Fruit fly (Drosophila melanogaster) whole organism, embryonic: Measurements from ENCODE around the gene Jhbp11.

Source experiments
- ATbp ChIP-seq: fragments of 200-800 bp; sonication (Bioruptor generic); optimal IDR thresholded peaks from 2 replicates; lab custom pipeline; 2017; ENCODE audit warnings: missing biosample characterization, mild to moderate bottlenecking, missing genetic modification characterization, missing genetic modification reagents
- Awh ChIP-seq: fragments of 200-800 bp; sonication (Bioruptor generic); IDR thresholded peaks from 2 replicates; pipeline ENCODE4, ENCODE4 v1.3.6; 2022; ENCODE audit warnings: missing biosample characterization, missing genetic modification characterization
- CG10431 ChIP-seq: fragments of 200-800 bp; sonication (Bioruptor generic); optimal IDR thresholded peaks from 3 replicates; lab custom pipeline; 2018; ENCODE audit warnings: missing biosample characterization, mild to moderate bottlenecking, missing genetic modification characterization
- CG10543 ChIP-seq: fragments of 200-800 bp; sonication (Bioruptor generic); optimal IDR thresholded peaks from 3 replicates; lab custom pipeline; 2017; ENCODE audit warnings: missing biosample characterization, mild to moderate bottlenecking, missing genetic modification characterization, moderate library complexity
- CG10654 ChIP-seq: fragments of 200-800 bp; sonication (Bioruptor generic); optimal IDR thresholded peaks from 2 replicates; lab custom pipeline; 2016; ENCODE audit warnings: missing biosample characterization, missing genetic modification characterization
- CG11398 ChIP-seq: fragments of 200-800 bp; sonication (Bioruptor generic); optimal IDR thresholded peaks from 2 replicates; lab custom pipeline; 2016; ENCODE audit warnings: missing biosample characterization, missing genetic modification characterization
- CG15073 ChIP-seq: fragments of 200-800 bp; sonication (Bioruptor generic); optimal IDR thresholded peaks from 2 replicates; lab custom pipeline; 2016; ENCODE audit warnings: missing biosample characterization, missing genetic modification characterization
- CG15514 ChIP-seq: fragments of 200-800 bp; sonication (Bioruptor generic); optimal IDR thresholded peaks from 3 replicates; lab custom pipeline; 2017; ENCODE audit warnings: missing biosample characterization, missing genetic modification characterization, mild to moderate bottlenecking, moderate library complexity, missing genetic modification reagents
- CG16815 ChIP-seq: fragments of 200-800 bp; sonication (Bioruptor generic); optimal IDR thresholded peaks from 3 replicates; lab custom pipeline; 2017; ENCODE audit warnings: missing biosample characterization, mild to moderate bottlenecking, missing genetic modification characterization
- CG17912 ChIP-seq: fragments of 200-800 bp; sonication (Bioruptor generic); optimal IDR thresholded peaks from 2 replicates; lab custom pipeline; 2018; ENCODE audit warnings: missing biosample characterization, mild to moderate bottlenecking, missing genetic modification characterization
- CG18011 ChIP-seq: fragments of 200-800 bp; sonication (Bioruptor generic); optimal IDR thresholded peaks from 2 replicates; lab custom pipeline; 2017; ENCODE audit warnings: missing biosample characterization, missing genetic modification characterization, mild to moderate bottlenecking, moderate library complexity, missing genotype
- CG1832 ChIP-seq: fragments of 200-800 bp; sonication (Bioruptor generic); optimal IDR thresholded peaks from 2 replicates; lab custom pipeline; 2017; ENCODE audit warnings: missing biosample characterization, mild to moderate bottlenecking, missing genetic modification characterization, inconsistent platforms
- CG2712 ChIP-seq: fragments of 200-800 bp; optimal IDR thresholded peaks from 3 replicates; lab custom pipeline; 2019; ENCODE audit warnings: missing biosample characterization, mild to moderate bottlenecking, missing genetic modification characterization, moderate library complexity
- CG30431 ChIP-seq: fragments of 200-800 bp; sonication (Bioruptor generic); optimal IDR thresholded peaks from 2 replicates; lab custom pipeline; 2017; ENCODE audit warnings: missing biosample characterization, missing genetic modification characterization
- CG4404 ChIP-seq: fragments of 200-800 bp; sonication (Bioruptor generic); IDR thresholded peaks from 2 replicates; pipeline ENCODE4 v1.3.6; 2022; ENCODE audit warnings: missing biosample characterization, missing genetic modification characterization
- CG8281 ChIP-seq: fragments of 200-800 bp; sonication (Bioruptor generic); optimal IDR thresholded peaks from 2 replicates; lab custom pipeline; 2018; ENCODE audit warnings: missing biosample characterization, mild to moderate bottlenecking, missing genetic modification characterization, moderate library complexity
- CG8388 ChIP-seq: fragments of 200-800 bp; sonication (Bioruptor generic); optimal IDR thresholded peaks from 2 replicates; lab custom pipeline; 2019; ENCODE audit warnings: missing biosample characterization, mild to moderate bottlenecking, missing genetic modification characterization, moderate library complexity
- CG9932 ChIP-seq: fragments of 200-800 bp; sonication (Bioruptor generic); IDR thresholded peaks from 2 replicates; pipeline ENCODE4 v1.3.6; 2022; ENCODE audit warnings: missing biosample characterization, missing genetic modification characterization
- CHES-1-like ChIP-seq: fragments of 200-800 bp; sonication (Bioruptor generic); optimal IDR thresholded peaks from 2 replicates; lab custom pipeline; 2016; ENCODE audit warnings: missing biosample characterization, missing genetic modification characterization
- D ChIP-seq, 2 experiments: fragments of 200-800 bp in 1 of 2; fragments of >200 bp in 1 of 2; sonication (Bioruptor generic) in 1 of 2; optimal IDR thresholded peaks; 2 replicates in 1 of 2; 3 replicates in 1 of 2; lab custom pipeline; 2017; ENCODE audit warnings: mild to moderate bottlenecking in 1 of 2, missing biosample characterization in 1 of 2, missing genetic modification characterization in 1 of 2, missing genetic modification reagents in 1 of 2
- H15 ChIP-seq: fragments of 200-800 bp; sonication (Bioruptor generic); IDR thresholded peaks from 3 replicates; pipeline ENCODE4 v1.3.6; 2022; ENCODE audit warnings: missing biosample characterization, missing genetic modification characterization
- HLH4C ChIP-seq: fragments of 200-800 bp; sonication (Bioruptor generic); IDR thresholded peaks from 3 replicates; pipeline ENCODE4 v1.3.6; 2022; ENCODE audit warnings: missing biosample characterization, missing genetic modification characterization; ENCODE audit not compliant: partially characterized antibody
- Jarid2 ChIP-seq: fragments of 200-800 bp; sonication (Bioruptor generic); optimal IDR thresholded peaks from 3 replicates; lab custom pipeline; 2017; ENCODE audit warnings: mild to moderate bottlenecking, missing biosample characterization, missing genetic modification reagents, missing genetic modification characterization
- Lhr ChIP-seq: fragments of 200-800 bp; sonication (Bioruptor generic); optimal IDR thresholded peaks from 3 replicates; lab custom pipeline; 2017; ENCODE audit warnings: mild to moderate bottlenecking, missing biosample characterization, missing genetic modification reagents, missing genetic modification characterization
- Med ChIP-seq: fragments of 200-800 bp; sonication (Bioruptor generic); peaks from one replicate; lab custom pipeline; 2016; ENCODE audit warnings: missing biosample characterization, missing genetic modification characterization, mild to moderate bottlenecking, inconsistent platforms, moderate library complexity
- Meics ChIP-seq: fragments of 200-800 bp; sonication (Bioruptor generic); optimal IDR thresholded peaks from 2 replicates; lab custom pipeline; 2017; ENCODE audit warnings: missing biosample characterization, mild to moderate bottlenecking, missing genetic modification characterization
- Opbp ChIP-seq: fragments of 200-800 bp; sonication (Bioruptor generic); IDR thresholded peaks from 3 replicates; pipeline ENCODE4 v1.3.6; 2022; ENCODE audit warnings: missing biosample characterization, missing genetic modification characterization; ENCODE audit not compliant: partially characterized antibody
- Optix ChIP-seq: fragments of 200-800 bp; sonication (Bioruptor generic); IDR thresholded peaks from 3 replicates; pipeline ENCODE4 v1.3.6; 2022; ENCODE audit warnings: missing biosample characterization, missing genetic modification characterization
- Sox102F ChIP-seq: fragments of 200-800 bp; sonication (Bioruptor generic); optimal IDR thresholded peaks from 2 replicates; lab custom pipeline; 2018; ENCODE audit warnings: missing biosample characterization, mild to moderate bottlenecking, missing genetic modification characterization, moderate library complexity
- Sry-δ ChIP-seq: fragments of 200-800 bp; sonication (Bioruptor generic); optimal IDR thresholded peaks from 2 replicates; lab custom pipeline; 2016; ENCODE audit warnings: missing biosample characterization, missing genetic modification characterization
- Vsx1 ChIP-seq: fragments of 200-800 bp; sonication (Bioruptor generic); optimal IDR thresholded peaks from 2 replicates; lab custom pipeline; 2017; ENCODE audit warnings: missing biosample characterization, mild to moderate bottlenecking, missing genetic modification characterization, missing genetic modification reagents
- YL-1 ChIP-seq: fragments of 200-800 bp; sonication (Bioruptor generic); optimal IDR thresholded peaks from 3 replicates; lab custom pipeline; 2017; ENCODE audit warnings: missing biosample characterization, mild to moderate bottlenecking, missing genetic modification characterization
- ara ChIP-seq: fragments of 200-800 bp; sonication (Bioruptor generic); IDR thresholded peaks from 2 replicates; pipeline ENCODE4 v1.3.6; 2022; ENCODE audit warnings: missing biosample characterization, missing genetic modification characterization
- croc ChIP-seq: fragments of 200-800 bp; sonication (Bioruptor generic); conservative IDR thresholded peaks from 3 replicates; pipeline ENCODE4 v1.3.6; 2022; ENCODE audit warnings: missing biosample characterization, missing genetic modification characterization
- dysf ChIP-seq: fragments of 200-800 bp; sonication (Bioruptor generic); IDR thresholded peaks from 3 replicates; pipeline ENCODE4 v1.3.6; 2022; ENCODE audit warnings: missing biosample characterization, missing genetic modification characterization
- emc ChIP-seq: fragments of 200-800 bp; sonication (Bioruptor generic); optimal IDR thresholded peaks from 2 replicates; lab custom pipeline; 2016; ENCODE audit warnings: missing biosample characterization, missing genetic modification characterization
- eyg ChIP-seq: fragments of 200-800 bp; sonication (Bioruptor generic); optimal IDR thresholded peaks from 3 replicates; lab custom pipeline; 2016; ENCODE audit warnings: missing biosample characterization, missing genetic modification characterization
- gfzf ChIP-seq: fragments of 200-800 bp; sonication (Bioruptor generic); optimal IDR thresholded peaks from 2 replicates; lab custom pipeline; 2016; ENCODE audit warnings: missing biosample characterization, mild to moderate bottlenecking, missing genetic modification characterization, moderate library complexity
- lab ChIP-seq: fragments of 200-800 bp; sonication (Bioruptor generic); optimal IDR thresholded peaks from 3 replicates; lab custom pipeline; 2017; ENCODE audit warnings: missing biosample characterization, missing genetic modification characterization, mild to moderate bottlenecking, moderate library complexity, missing genetic modification reagents
- oc ChIP-seq: fragments of 200-800 bp; sonication (Bioruptor generic); optimal IDR thresholded peaks from 2 replicates; lab custom pipeline; 2018; ENCODE audit warnings: missing biosample characterization, mild to moderate bottlenecking, missing genetic modification characterization, moderate library complexity
- peb ChIP-seq: fragments of 200-800 bp; sonication (Bioruptor generic); IDR thresholded peaks from 2 replicates; pipeline ENCODE4 v1.3.6; 2022; ENCODE audit warnings: missing biosample characterization, missing genetic modification characterization
- pum ChIP-seq: fragments of 200-800 bp; sonication (Bioruptor generic); optimal IDR thresholded peaks from 2 replicates; lab custom pipeline; 2016; ENCODE audit warnings: missing biosample characterization, missing genetic modification characterization
- sc ChIP-seq, 3 experiments: fragments of >200 bp in 2 of 3; fragments of 200-800 bp in 1 of 3; sonication (Bioruptor generic) in 1 of 3; optimal IDR thresholded peaks; 2 replicates in 2 of 3; 3 replicates in 1 of 3; lab custom pipeline; 2017; ENCODE audit warnings: mild to moderate bottlenecking in 1 of 3, missing biosample characterization in 1 of 3, missing genetic modification characterization in 1 of 3, missing genetic modification reagents in 1 of 3
- sima ChIP-seq: fragments of 200-800 bp; sonication (Bioruptor generic); optimal IDR thresholded peaks from 2 replicates; lab custom pipeline; 2016; ENCODE audit warnings: missing biosample characterization, missing genetic modification characterization
- slp2 ChIP-seq: fragments of 200-800 bp; sonication (Bioruptor generic); optimal IDR thresholded peaks from 2 replicates; lab custom pipeline; 2016; ENCODE audit warnings: missing biosample characterization, missing genetic modification characterization
- sob ChIP-seq: fragments of 200-800 bp; sonication (Bioruptor generic); IDR thresholded peaks from 2 replicates; pipeline ENCODE4 v1.3.6; 2022; ENCODE audit warnings: missing biosample characterization, missing genetic modification characterization
- tin ChIP-seq: fragments of 200-800 bp; sonication (Bioruptor generic); optimal IDR thresholded peaks from 3 replicates; lab custom pipeline; 2016; ENCODE audit warnings: missing biosample characterization, missing genetic modification characterization
- twi ChIP-seq: fragments of 200-800 bp; optimal IDR thresholded peaks from 2 replicates; lab custom pipeline; 2019; ENCODE audit warnings: missing biosample characterization, mild to moderate bottlenecking, missing genetic modification characterization, moderate library complexity
- zf30C ChIP-seq: fragments of 200-800 bp; sonication (Bioruptor generic); optimal IDR thresholded peaks from 3 replicates; lab custom pipeline; 2018; ENCODE audit warnings: missing biosample characterization, mild to moderate bottlenecking, missing genetic modification characterization

The Jhbp11 gene

dm6 chr3R:27131408-27131807, 30.4 kb downstream of the Jhbp11 start (continued):
- TF ChIP-seq CHES-1-like (GFP tag; lab: Kevin White, UChicago) = peak; percentile 49
- TF ChIP-seq CG8281 = no peak
- TF ChIP-seq CG10431 (GFP tag; lab: Kevin White, UChicago) = no peak
- TF ChIP-seq Lhr (GFP tag; lab: Kevin White, UChicago) = no peak
- no peak for TF ChIP-seq H15 (GFP tag; lab: Robert Waterston, UW)
- no peak for TF ChIP-seq CG1832
- peak; percentile 95 for TF ChIP-seq Med (GFP tag; lab: Kevin White, UChicago)
- TF ChIP-seq sima = no peak
- TF ChIP-seq Opbp = no peak
- 0 out of 2 replicates have a peak, but pooled peaks have one; percentile 19 for TF ChIP-seq Awh (GFP tag; lab: Robert Waterston, UW)
- TF ChIP-seq CG10654 (GFP tag; lab: Kevin White, UChicago) = peak; percentile 16
- peak; percentile 29 for TF ChIP-seq CG11398 (GFP tag; lab: Kevin White, UChicago)
- TF ChIP-seq CG17912 (GFP tag; lab: Kevin White, UChicago) = no peak
- TF ChIP-seq CG4404 (GFP tag; lab: Robert Waterston, UW) = no peak
- no peak for TF ChIP-seq pum (GFP tag; lab: Kevin White, UChicago)
- no peak for TF ChIP-seq YL-1
- no peak for TF ChIP-seq peb (GFP tag; lab: Robert Waterston, UW)
- TF ChIP-seq oc (tag; lab: Kevin White, UChicago) = no peak
- TF ChIP-seq tin (GFP tag; lab: Kevin White, UChicago) = no peak
- peak; percentile 43 for TF ChIP-seq eyg (GFP tag; lab: Kevin White, UChicago)
- TF ChIP-seq lab (GFP tag; lab: Kevin White, UChicago) = peak; percentile 87
- TF ChIP-seq ATbp (GFP tag; lab: Kevin White, UChicago) = peak; percentile 63
- TF ChIP-seq HLH4C (GFP tag; lab: Robert Waterston, UW) = no peak
- peak; percentile 61 for TF ChIP-seq CG15514 (GFP tag; lab: Kevin White, UChicago)
- TF ChIP-seq slp2 (GFP tag; lab: Kevin White, UChicago) = no peak
- peak; percentile 64 for TF ChIP-seq Meics (GFP tag; lab: Kevin White, UChicago)
- peak; percentile 2 for TF ChIP-seq Sry-δ (GFP tag; lab: Kevin White, UChicago)
- peak; percentile 15 for TF ChIP-seq Jarid2 (GFP tag; lab: Kevin White, UChicago)
- TF ChIP-seq sc (optimal IDR thresholded peaks at IDR 0.05; lab: Kevin White, UChicago) = no peak
- TF ChIP-seq sc (GFP tag; optimal IDR thresholded peaks at IDR 0.05; lab: Kevin White, UChicago) = no peak
- no peak for TF ChIP-seq CG2712 (tag; lab: Kevin White, UChicago)
- TF ChIP-seq CG16815 = no peak
- no peak for TF ChIP-seq CG30431
- TF ChIP-seq Sox102F (GFP tag; lab: Kevin White, UChicago) = peak; percentile 33
- no peak for TF ChIP-seq D (optimal IDR thresholded peaks at IDR 0.05; lab: Kevin White, UChicago)
- no peak for TF ChIP-seq D (GFP tag; optimal IDR thresholded peaks at IDR 0.05; lab: Kevin White, UChicago)
- peak; percentile 55; the same call in 1 of the 3 replicates for TF ChIP-seq dysf (GFP tag; lab: Robert Waterston, UW)
- no peak for TF ChIP-seq CG8388
- TF ChIP-seq croc (GFP tag; lab: Robert Waterston, UW) = no peak
- TF ChIP-seq CG10543 = peak; percentile 57
- peak; percentile 24 for TF ChIP-seq CG18011 (GFP tag; lab: Kevin White, UChicago)
- no peak for TF ChIP-seq gfzf (GFP tag; lab: Kevin White, UChicago)
- no peak for TF ChIP-seq Optix (GFP tag; lab: Robert Waterston, UW)
- TF ChIP-seq zf30C (GFP tag; lab: Kevin White, UChicago) = no peak
- peak; percentile 34 for TF ChIP-seq emc
- peak; percentile 53 for TF ChIP-seq CG9932
- no peak for TF ChIP-seq ara
- no peak for TF ChIP-seq CG15073 (GFP tag; lab: Kevin White, UChicago)
- TF ChIP-seq sob (GFP tag; lab: Robert Waterston, UW) = peak; percentile 47; the same call in 1 of the 2 replicates
- TF ChIP-seq Vsx1 (GFP tag; lab: Kevin White, UChicago) = peak; percentile 71
- TF ChIP-seq twi (tag; lab: Kevin White, UChicago) = no peak
